Worm (Caenorhabditis elegans) whole organism, L4/young adult: ENCODE results near the gene mob-2.

Experiments
- W03F9.2 ChIP-seq: fragments of 150-350 bp; optimal IDR thresholded peaks from 2 replicates; lab custom pipeline; 2014; ENCODE audit warnings: missing biosample characterization, missing genetic modification characterization
- dao-5 ChIP-seq: sonication (generic microtip); optimal IDR thresholded peaks from 2 replicates; lab custom pipeline; 2016; ENCODE audit warnings: missing genotype, missing genetic modification characterization, moderate library complexity, missing compliant biosample characterization
- him-1 ChIP-seq: sonication (generic microtip); optimal IDR thresholded peaks from 2 replicates; lab custom pipeline; 2016; ENCODE audit warnings: missing genotype, missing genetic modification reagents, missing genetic modification characterization, missing compliant biosample characterization

mob-2 gene

DNA sequence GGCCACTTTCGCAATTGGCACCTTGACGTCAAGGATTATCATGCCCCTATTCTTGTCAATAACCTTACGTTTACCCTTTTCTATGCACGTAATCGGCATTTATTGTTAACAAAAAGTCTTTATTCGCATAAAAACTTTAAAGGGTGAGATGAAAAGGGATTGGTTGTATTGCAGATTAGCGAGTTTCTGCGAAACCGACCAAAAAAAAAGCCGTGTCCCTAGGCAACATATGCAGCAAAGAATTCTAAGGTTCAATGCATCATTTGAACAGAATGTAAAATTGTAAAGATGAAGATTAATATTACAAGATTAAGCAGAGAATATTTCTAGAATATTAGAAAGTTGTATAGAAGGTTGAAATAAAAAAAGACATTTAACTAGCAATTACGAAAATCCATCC lies 12.1 kb upstream of the mob-2 start:
- TF ChIP-seq W03F9.2 (tag; lab: Kevin White, UChicago) (no peak), dao-5 (tag; lab: Kevin White, UChicago) (no peak), him-1 (tag; lab: Kevin White, UChicago) (no peak)

DNA sequence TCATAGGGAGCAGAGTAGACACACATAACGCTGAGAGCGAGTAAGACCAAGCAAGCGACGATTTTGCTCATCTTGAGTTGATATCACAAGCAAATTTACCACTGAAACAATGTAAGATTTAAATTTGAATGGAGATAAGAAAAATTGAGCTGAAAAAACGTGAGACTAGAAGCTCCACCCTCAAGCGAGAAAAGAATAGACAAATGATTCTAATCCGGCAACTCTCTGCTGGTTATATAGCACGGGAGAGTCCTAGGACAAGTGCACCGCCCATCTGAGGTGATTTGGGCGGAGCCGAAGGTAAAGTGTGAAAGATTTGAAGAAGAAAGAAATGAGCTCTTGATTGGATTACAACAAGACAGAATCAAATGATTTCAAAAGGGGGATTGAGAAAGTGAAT lies 8.5 kb upstream of the mob-2 start, which contains the start of gene nlp-3:
Gene nlp-3, minus strand, starts transcription at position 101 of the 400 bp plus-strand sequence.
- TF ChIP-seq W03F9.2 (tag; lab: Kevin White, UChicago), result no peak
- TF ChIP-seq dao-5 (tag; lab: Kevin White, UChicago), result no peak
- TF ChIP-seq him-1 (tag; lab: Kevin White, UChicago), result no peak

DNA sequence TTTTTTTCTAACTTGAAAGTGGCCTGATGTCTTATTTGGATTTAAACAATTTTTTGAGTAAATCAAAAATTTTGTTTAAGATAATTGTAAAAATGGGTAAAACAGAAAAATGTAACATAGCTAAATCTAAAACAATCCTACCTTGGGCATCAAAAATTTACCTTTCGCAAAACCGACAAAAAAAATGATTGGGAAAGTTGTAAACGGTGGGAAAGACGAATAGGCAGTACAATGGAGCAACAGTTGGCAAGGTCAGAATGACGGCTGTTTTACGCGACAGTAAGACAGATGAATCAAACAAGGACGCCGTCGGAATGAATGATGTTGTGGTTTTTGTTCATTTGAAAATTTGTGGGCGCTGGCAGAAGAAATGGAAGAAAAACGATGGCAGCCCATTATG lies 4.6 kb upstream of the mob-2 start:
- no peak for TF ChIP-seq W03F9.2 (tag; lab: Kevin White, UChicago)
- no peak for TF ChIP-seq him-1 (tag; lab: Kevin White, UChicago)
- no peak for TF ChIP-seq dao-5 (tag; lab: Kevin White, UChicago)

DNA sequence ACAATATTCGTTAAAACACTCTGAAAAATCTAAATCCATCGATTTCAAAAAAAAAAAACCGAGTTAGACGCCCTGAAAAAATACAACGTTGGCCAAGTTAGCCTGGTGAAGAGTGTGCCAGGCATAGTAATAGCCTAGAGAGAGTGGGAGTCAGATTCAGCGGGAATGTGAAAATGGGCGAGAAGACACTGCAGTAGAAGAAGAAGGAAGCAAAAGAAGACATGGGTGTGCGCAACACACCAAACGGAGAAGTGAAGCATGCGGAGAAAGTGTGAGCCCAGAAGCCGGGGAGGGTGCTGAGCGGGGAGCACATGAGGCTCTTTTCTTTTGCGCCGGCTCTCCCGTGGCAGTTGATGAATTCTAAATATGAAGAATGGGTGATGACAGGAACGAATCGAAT lies 1.3 kb upstream of the mob-2 start:
- no peak for TF ChIP-seq dao-5 (tag; lab: Kevin White, UChicago)
- TF ChIP-seq W03F9.2 (tag; lab: Kevin White, UChicago), result no peak
- TF ChIP-seq him-1 (tag; lab: Kevin White, UChicago), result peak; percentile 65

DNA sequence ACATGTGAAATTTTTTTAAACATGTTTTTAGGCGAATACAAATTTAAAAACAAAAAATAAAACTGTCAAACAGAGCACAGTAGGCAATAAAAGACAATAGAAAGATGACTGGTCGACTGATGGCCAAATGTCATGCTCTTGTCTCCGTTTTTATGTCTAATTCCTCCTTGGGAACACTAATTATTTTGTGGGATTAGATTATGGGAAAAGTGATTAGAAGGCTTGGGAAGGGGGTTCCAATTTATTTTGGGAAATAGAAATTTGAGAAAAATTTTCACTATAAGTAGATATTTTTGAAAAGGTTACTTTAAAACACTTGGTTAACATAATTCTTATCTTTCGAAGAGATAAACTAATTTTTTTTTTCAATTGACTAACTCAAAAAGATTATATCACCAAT lies 929 bp upstream of the mob-2 start:
- TF ChIP-seq him-1 (tag; lab: Kevin White, UChicago), result no peak
- TF ChIP-seq W03F9.2 (tag; lab: Kevin White, UChicago), result no peak

DNA sequence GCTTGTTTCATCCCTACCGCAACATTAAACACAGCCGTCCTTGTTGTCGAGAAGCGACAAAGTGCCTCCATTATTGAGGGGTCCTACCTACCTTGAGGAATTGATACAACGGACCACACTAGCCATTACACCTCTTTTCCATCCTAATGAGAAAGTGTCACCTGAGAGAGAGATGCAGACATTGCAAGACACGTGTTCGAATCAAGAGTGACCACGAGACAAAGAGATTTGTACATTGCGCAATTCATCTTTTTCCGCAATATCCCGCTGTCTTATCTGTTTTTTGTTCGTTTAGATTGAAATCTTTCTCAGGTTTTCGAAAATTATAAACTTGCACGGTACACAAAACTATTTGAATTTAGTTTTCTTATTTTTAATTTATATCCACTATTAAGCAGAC lies 742 bp downstream of the mob-2 start:
- TF ChIP-seq dao-5 (tag; lab: Kevin White, UChicago) (no peak), him-1 (tag; lab: Kevin White, UChicago) (no peak), W03F9.2 (tag; lab: Kevin White, UChicago) (no peak)

DNA sequence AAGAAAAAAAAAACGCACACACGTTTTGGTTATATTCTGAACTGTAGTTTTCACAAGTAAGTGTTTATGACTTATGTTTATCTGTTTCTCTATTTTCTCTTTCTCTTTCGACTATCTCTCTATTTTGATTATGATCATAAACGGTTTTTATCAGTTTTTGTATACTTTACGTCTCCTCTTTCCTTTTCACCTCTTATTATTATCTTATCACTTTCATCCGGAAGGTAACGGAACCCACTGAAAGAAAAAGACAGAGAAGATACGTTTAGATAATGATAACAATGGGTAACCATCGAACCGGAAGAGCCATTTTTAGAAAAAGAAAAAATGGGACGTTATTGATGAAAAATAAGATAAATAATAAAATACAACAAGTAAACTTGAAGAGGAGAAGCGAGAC lies 4.2 kb downstream of the mob-2 start:
- TF ChIP-seq dao-5 (tag; lab: Kevin White, UChicago) (no peak), W03F9.2 (tag; lab: Kevin White, UChicago) (no peak), him-1 (tag; lab: Kevin White, UChicago) (no peak)

DNA sequence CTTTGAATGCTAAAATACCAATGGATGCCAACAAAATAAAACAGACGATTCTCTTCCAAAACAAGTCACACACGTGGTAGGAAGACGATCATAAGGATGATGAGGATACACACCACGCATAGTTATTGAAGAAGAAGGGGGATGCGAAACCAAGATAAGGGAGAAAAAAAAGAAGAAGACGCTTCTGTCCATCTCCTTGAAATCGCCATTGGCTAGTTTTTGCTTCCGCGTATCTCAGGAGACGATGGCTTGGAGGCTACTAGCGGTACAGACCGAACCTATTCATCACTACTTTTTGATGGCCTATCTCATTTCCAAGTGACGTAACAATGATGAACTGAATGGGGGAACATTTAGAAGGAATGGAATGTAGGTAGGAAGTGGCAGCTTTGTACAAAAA lies 5.6 kb downstream of the mob-2 start:
- no peak for TF ChIP-seq him-1 (tag; lab: Kevin White, UChicago)
- TF ChIP-seq W03F9.2 (tag; lab: Kevin White, UChicago), result no peak
- no peak for TF ChIP-seq dao-5 (tag; lab: Kevin White, UChicago)

DNA sequence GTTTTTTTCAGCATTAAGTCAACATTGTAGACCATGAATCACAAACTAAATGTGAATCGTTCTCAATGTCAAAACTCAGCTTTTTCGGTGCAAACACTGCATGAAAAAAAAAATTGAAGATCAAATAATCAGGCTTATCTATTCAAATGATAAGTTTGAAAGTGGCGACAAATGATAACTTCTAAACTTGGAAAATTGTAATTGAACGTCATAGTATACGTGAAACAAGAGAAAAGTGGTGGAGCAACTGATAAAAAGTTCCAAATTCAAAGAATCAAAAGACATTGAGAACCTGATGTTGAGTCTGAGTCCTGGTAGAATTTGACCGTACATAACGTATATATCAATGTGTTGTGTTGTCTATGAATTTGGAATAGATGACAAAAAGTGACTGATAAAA lies 6.7 kb downstream of the mob-2 start:
- TF ChIP-seq W03F9.2 (tag; lab: Kevin White, UChicago) (no peak), him-1 (tag; lab: Kevin White, UChicago) (no peak), dao-5 (tag; lab: Kevin White, UChicago) (no peak)

DNA sequence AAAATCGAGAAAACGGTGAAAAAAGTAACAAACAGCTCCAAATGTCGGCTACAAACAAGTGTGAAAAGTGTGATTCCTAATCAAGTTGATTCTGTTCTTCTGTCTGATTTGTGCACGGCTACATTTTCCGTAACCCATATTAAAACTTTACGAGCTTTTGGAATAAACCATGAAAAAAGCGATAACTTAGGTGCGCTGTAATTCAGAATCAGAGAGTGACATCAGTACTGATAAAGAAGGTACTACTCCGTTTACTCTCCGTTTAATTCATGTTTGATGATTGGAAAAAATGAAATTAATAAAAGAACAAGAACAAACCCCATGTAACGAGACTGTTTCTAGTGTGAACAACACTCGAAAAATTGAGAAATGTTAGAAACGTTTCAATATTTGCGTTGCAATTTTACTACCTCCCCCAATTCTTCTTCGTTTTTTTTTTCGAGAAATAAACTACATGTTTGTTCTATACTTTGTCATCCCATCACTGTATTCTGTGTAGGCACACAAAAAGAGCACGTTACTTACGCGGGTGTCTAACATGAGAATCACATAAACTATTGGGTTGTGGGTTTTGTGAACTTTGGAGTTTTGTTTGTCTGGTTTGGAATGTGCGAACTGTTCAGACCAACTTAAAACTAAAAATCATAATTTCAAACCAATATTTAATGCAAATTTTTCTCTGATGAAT lies 7.4 kb downstream of the mob-2 start:
- no peak for TF ChIP-seq dao-5 (tag; lab: Kevin White, UChicago)
- no peak for TF ChIP-seq him-1 (tag; lab: Kevin White, UChicago)
- no peak for TF ChIP-seq W03F9.2 (tag; lab: Kevin White, UChicago)

DNA sequence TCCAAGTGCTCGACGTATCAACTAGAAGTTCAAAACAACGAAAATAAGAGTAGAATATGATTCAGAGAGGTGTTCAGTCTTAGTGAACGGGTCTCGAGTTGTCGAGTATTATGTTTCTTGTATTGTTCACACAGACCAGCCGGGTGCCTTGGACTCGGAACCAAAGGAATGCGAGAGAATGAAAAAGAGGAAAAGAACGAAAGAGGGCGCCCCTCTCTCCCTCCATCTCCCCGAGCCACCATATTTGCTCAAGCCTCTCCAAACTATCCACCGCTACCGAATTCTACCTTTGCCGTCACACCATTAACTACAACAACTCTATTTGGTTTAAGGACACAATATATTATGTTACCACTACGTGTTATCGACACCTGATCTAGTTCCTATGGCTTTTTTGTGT lies 8.1 kb downstream of the mob-2 start:
- TF ChIP-seq him-1 (tag; lab: Kevin White, UChicago) (no peak), W03F9.2 (tag; lab: Kevin White, UChicago) (no peak), dao-5 (tag; lab: Kevin White, UChicago) (no peak)

DNA sequence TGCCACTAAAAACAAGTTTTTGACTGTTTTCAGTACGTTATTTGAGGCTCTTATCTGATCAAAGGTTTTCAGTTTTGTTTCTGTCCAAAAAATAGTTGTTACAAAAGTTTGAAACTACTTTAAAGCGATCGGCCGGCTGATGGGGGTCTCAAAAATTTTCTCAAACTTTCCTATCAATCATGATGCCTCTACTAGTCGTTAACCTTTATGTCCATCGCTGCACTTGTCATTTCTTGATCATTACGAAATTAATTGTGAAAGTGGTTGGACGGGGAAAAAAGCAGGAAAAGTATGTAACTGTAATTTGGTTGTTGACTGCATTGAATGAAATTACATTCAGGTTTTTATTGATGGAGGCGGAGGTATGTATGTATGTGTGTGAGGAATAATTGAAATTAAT lies 10.0 kb downstream of the mob-2 start:
- no peak for TF ChIP-seq W03F9.2 (tag; lab: Kevin White, UChicago)
- no peak for TF ChIP-seq him-1 (tag; lab: Kevin White, UChicago)
- TF ChIP-seq dao-5 (tag; lab: Kevin White, UChicago), result no peak

DNA sequence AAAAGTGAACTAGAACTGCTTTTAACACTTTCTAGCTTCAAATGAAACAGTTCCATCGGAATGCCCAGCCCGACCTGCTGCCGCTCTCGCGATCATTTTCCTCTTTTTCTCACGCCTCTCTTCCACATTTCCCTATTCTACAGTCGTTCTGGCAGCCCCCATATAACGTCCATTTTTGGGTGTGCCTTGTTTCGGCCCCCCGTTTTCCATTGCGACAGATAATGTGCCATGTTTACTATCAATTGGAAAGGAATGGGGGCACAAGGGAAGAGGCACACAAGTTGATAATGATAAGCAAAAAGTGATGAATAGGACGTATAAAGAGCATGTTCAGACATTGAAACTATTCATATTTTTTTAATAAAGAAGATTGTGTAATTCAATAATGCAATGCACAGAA lies 10.9 kb downstream of the mob-2 start:
- no peak for TF ChIP-seq W03F9.2 (tag; lab: Kevin White, UChicago)
- TF ChIP-seq him-1 (tag; lab: Kevin White, UChicago), result no peak
- no peak for TF ChIP-seq dao-5 (tag; lab: Kevin White, UChicago)

DNA sequence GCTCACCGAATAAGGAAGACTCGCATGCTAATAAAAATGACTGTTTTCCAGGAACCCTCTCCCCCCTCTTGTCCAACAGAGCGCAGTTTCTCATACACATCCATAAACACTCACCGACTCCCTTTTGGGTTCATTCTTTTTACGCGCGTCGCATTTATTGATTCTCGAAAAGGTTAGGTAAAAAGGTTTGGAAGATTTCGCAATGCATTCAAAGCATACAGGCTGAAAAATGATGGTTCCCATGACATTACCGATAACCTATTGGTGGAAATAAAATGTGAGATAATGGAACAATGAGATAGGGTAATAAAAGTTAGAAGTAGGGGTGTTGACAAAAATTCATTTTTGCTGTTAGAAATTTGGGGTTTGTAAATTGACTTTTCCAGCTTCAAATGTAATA lies 11.4 kb downstream of the mob-2 start:
- TF ChIP-seq dao-5 (tag; lab: Kevin White, UChicago) (no peak), him-1 (tag; lab: Kevin White, UChicago) (no peak), W03F9.2 (tag; lab: Kevin White, UChicago) (no peak)
